Worm (Caenorhabditis elegans) whole organism, midembryonic: ENCODE measurements around the gene kin-26.

ENCODE experiments used
- T22C8.4 ChIP-seq: fragments of 200-800 bp; sonication (Bioruptor generic); IDR thresholded peaks from 2 replicates; pipeline ENCODE4 v1.3.6; 2022; ENCODE audit warnings: missing genetic modification characterization, missing compliant biosample characterization
- cog-1 ChIP-seq: sonication (generic microtip); optimal IDR thresholded peaks from 2 replicates; lab custom pipeline; 2016; ENCODE audit warnings: missing genetic modification characterization, missing compliant biosample characterization
- flt-1 ChIP-seq: fragments of 200-800 bp; sonication (Bioruptor generic); IDR thresholded peaks from 2 replicates; pipeline ENCODE4 v1.3.6; 2022; ENCODE audit warnings: missing genetic modification characterization, missing compliant biosample characterization
- klf-2 ChIP-seq: fragments of 200-800 bp; sonication (Bioruptor generic); conservative IDR thresholded peaks from 2 replicates; pipeline ENCODE4 v1.3.6; 2022; ENCODE audit warnings: missing genetic modification reagents, missing genetic modification characterization, missing compliant biosample characterization
- med-1 ChIP-seq: sonication (generic microtip); optimal IDR thresholded peaks from 2 replicates; lab custom pipeline; 2017; ENCODE audit warnings: missing genetic modification characterization, mild to moderate bottlenecking, missing compliant biosample characterization, antibody characterized with exemption, missing genetic modification reagents; ENCODE audit not compliant: insufficient read depth
- tab-1 ChIP-seq: fragments of 200-800 bp; sonication (Bioruptor generic); IDR thresholded peaks from 2 replicates; pipeline ENCODE4 v1.3.6; 2022; ENCODE audit warnings: missing genetic modification characterization, missing compliant biosample characterization
- ztf-23 ChIP-seq: fragments of 200-800 bp; sonication (Bioruptor generic); IDR thresholded peaks from 2 replicates; pipeline ENCODE4 v1.3.6; 2022; ENCODE audit warnings: missing genetic modification reagents, missing genetic modification characterization, missing compliant biosample characterization
- ztf-29 ChIP-seq: fragments of 200-800 bp; sonication (Bioruptor generic); IDR thresholded peaks from 2 replicates; pipeline ENCODE4 v1.3.6; 2022; ENCODE audit warnings: missing genetic modification reagents, missing genetic modification characterization, missing compliant biosample characterization

DNA sequence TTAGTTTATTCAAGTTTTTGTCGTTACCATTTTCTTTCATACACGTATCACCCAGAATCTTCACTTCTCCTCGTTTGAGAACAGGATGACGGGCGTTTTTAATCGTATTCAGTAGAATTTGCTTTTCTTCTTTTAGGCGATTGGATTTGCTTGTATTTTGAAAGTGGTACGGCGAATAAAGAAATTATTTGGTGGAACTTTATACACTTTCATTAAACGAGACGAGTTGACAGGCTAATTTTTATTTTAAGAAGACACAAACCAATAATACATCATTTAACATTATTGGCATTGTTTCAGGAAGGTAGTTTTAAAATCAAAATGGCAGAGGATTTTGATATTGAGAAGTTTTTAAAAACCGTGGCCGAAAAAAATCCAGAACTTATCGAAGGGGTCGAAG, 37.3 kb upstream of the kin-26 start, which contains the start of gene C49H3.4:
- TF ChIP-seq klf-2 (no peak), flt-1 (GFP tag; lab: Robert Waterston, UW) (no peak), ztf-23 (GFP tag; lab: Robert Waterston, UW) (no peak), tab-1 (no peak), ztf-29 (GFP tag; lab: Robert Waterston, UW) (no peak), cog-1 (tag; lab: Kevin White, UChicago) (no peak), T22C8.4 (no peak), med-1 (GFP tag; lab: Kevin White, UChicago) (no peak)
